Fruit fly (Drosophila melanogaster) whole organism, embryonic: ENCODE measurements around the gene Atx2.

Source experiments
- Asciz ChIP-seq: fragments of 200-800 bp; sonication (Bioruptor generic); optimal IDR thresholded peaks from 2 replicates; lab custom pipeline; 2017; ENCODE audit warnings: missing biosample characterization, mild to moderate bottlenecking, missing genetic modification characterization, missing genetic modification reagents
- Atf6 ChIP-seq: fragments of 200-800 bp; sonication (Bioruptor generic); IDR thresholded peaks from 2 replicates; pipeline ENCODE4 v1.3.6; 2022; ENCODE audit warnings: missing biosample characterization, missing genetic modification characterization
- Bgb ChIP-seq: fragments of 200-800 bp; sonication (Bioruptor generic); IDR thresholded peaks from 2 replicates; pipeline ENCODE4 v1.3.6; 2022; ENCODE audit warnings: missing biosample characterization, missing genetic modification characterization; ENCODE audit not compliant: partially characterized antibody
- BtbVII ChIP-seq: fragments of 200-800 bp; sonication (Bioruptor generic); optimal IDR thresholded peaks from 3 replicates; lab custom pipeline; 2017; ENCODE audit warnings: missing biosample characterization, mild to moderate bottlenecking, missing genetic modification characterization
- CG1024 ChIP-seq: fragments of 200-800 bp; sonication (Bioruptor generic); IDR thresholded peaks from 2 replicates; pipeline ENCODE4 v1.3.6; 2022; ENCODE audit warnings: missing biosample characterization, missing genetic modification characterization
- CG10366 ChIP-seq: fragments of 200-800 bp; sonication (Bioruptor generic); IDR thresholded peaks from 2 replicates; pipeline ENCODE4 v1.3.6; 2022; ENCODE audit warnings: missing biosample characterization, missing genetic modification characterization
- CG11696 ChIP-seq: fragments of 200-800 bp; sonication (Bioruptor generic); IDR thresholded peaks from 2 replicates; pipeline ENCODE4 v1.3.6; 2022; ENCODE audit warnings: missing biosample characterization, missing genetic modification characterization
- CG12104 ChIP-seq: fragments of 200-800 bp; sonication (Bioruptor generic); optimal IDR thresholded peaks from 3 replicates; lab custom pipeline; 2016; ENCODE audit warnings: missing biosample characterization, missing genetic modification characterization
- CG12236 ChIP-seq: fragments of 200-800 bp; sonication (Bioruptor generic); optimal IDR thresholded peaks from 2 replicates; lab custom pipeline; 2016; ENCODE audit warnings: missing biosample characterization, missing genetic modification characterization
- CG1233 ChIP-seq: fragments of 200-800 bp; sonication (Bioruptor generic); optimal IDR thresholded peaks from 4 replicates; lab custom pipeline; 2018; ENCODE audit warnings: missing biosample characterization, mild to moderate bottlenecking, missing genetic modification characterization
- CG12942 ChIP-seq: fragments of 200-800 bp; sonication (Bioruptor generic); optimal IDR thresholded peaks from 3 replicates; lab custom pipeline; 2016; ENCODE audit warnings: missing biosample characterization, missing genetic modification characterization
- CG2199 ChIP-seq: fragments of 200-800 bp; sonication (Bioruptor generic); IDR thresholded peaks from 3 replicates; pipeline ENCODE4 v1.3.6; 2022; ENCODE audit warnings: missing biosample characterization, missing genetic modification characterization
- CG30020 ChIP-seq: fragments of 200-800 bp; optimal IDR thresholded peaks from 2 replicates; lab custom pipeline; 2019; ENCODE audit warnings: missing biosample characterization, mild to moderate bottlenecking, missing genetic modification characterization, moderate library complexity
- CG3726 ChIP-seq: fragments of 200-800 bp; sonication (Bioruptor generic); IDR thresholded peaks from 3 replicates; pipeline ENCODE4, ENCODE4 v1.3.6; 2022; ENCODE audit warnings: missing biosample characterization, missing genetic modification characterization
- CG5953 ChIP-seq: fragments of 200-800 bp; sonication (Bioruptor generic); IDR thresholded peaks from 2 replicates; pipeline ENCODE4 v1.3.6; 2022; ENCODE audit warnings: missing biosample characterization, missing genetic modification characterization
- CG6813 ChIP-seq: fragments of 200-800 bp; sonication (Bioruptor generic); optimal IDR thresholded peaks from 2 replicates; lab custom pipeline; 2017; ENCODE audit warnings: missing biosample characterization, missing genetic modification characterization, mild to moderate bottlenecking, moderate library complexity, missing genetic modification reagents
- CG7357 ChIP-seq: fragments of 200-800 bp; sonication (Bioruptor generic); IDR thresholded peaks from 3 replicates; pipeline ENCODE4 v1.3.6; 2022; ENCODE audit warnings: missing biosample characterization, missing genetic modification characterization
- CG9727 ChIP-seq: fragments of 200-800 bp; sonication (Bioruptor generic); optimal IDR thresholded peaks from 3 replicates; lab custom pipeline; 2017; ENCODE audit warnings: missing biosample characterization, mild to moderate bottlenecking, missing genetic modification characterization
- Dip3 ChIP-seq: fragments of 200-800 bp; sonication (Bioruptor generic); optimal IDR thresholded peaks from 3 replicates; lab custom pipeline; 2016; ENCODE audit warnings: missing biosample characterization, missing genetic modification characterization
- Hey ChIP-seq: fragments of 200-800 bp; sonication (Bioruptor generic); optimal IDR thresholded peaks from 3 replicates; lab custom pipeline; 2018; ENCODE audit warnings: missing biosample characterization, mild to moderate bottlenecking, missing genetic modification characterization
- Lhr ChIP-seq: fragments of 200-800 bp; sonication (Bioruptor generic); optimal IDR thresholded peaks from 3 replicates; lab custom pipeline; 2017; ENCODE audit warnings: mild to moderate bottlenecking, missing biosample characterization, missing genetic modification reagents, missing genetic modification characterization
- NC2α ChIP-seq: fragments of 200-800 bp; sonication (Bioruptor generic); optimal IDR thresholded peaks from 2 replicates; lab custom pipeline; 2016; ENCODE audit warnings: missing biosample characterization, missing genetic modification characterization
- Ptx1 ChIP-seq: fragments of 200-800 bp; sonication (Bioruptor generic); IDR thresholded peaks from 2 replicates; pipeline ENCODE4 v1.3.6; 2022; ENCODE audit warnings: missing biosample characterization, missing genetic modification characterization
- Six4 ChIP-seq: fragments of 200-800 bp; sonication (Bioruptor generic); optimal IDR thresholded peaks from 2 replicates; lab custom pipeline; 2016; ENCODE audit warnings: missing biosample characterization, missing genetic modification characterization
- Sry-β ChIP-seq: fragments of 200-800 bp; sonication (Bioruptor generic); optimal IDR thresholded peaks from 2 replicates; lab custom pipeline; 2018; ENCODE audit warnings: missing biosample characterization, mild to moderate bottlenecking, missing genetic modification characterization, moderate library complexity
- Trl ChIP-seq, 3 experiments: fragments of >200 bp in 2 of 3; fragments of 200-800 bp in 1 of 3; sonication (Bioruptor generic) in 1 of 3; optimal IDR thresholded peaks; 2 replicates in 1 of 3; 3 replicates in 2 of 3; lab custom pipeline; 2016 to 2017; ENCODE audit warnings: missing biosample characterization in 1 of 3, missing genetic modification characterization in 1 of 3
- ac ChIP-seq: fragments of 200-800 bp; sonication (Bioruptor generic); optimal IDR thresholded peaks from 3 replicates; lab custom pipeline; 2017; ENCODE audit warnings: missing biosample characterization, mild to moderate bottlenecking, missing genetic modification characterization
- bbx ChIP-seq: fragments of 200-800 bp; sonication (Bioruptor generic); IDR thresholded peaks from 2 replicates; pipeline ENCODE4 v1.3.6; 2022; ENCODE audit warnings: missing biosample characterization, missing genetic modification characterization; ENCODE audit not compliant: partially characterized antibody
- chinmo ChIP-seq: fragments of 200-800 bp; sonication (Bioruptor generic); IDR thresholded peaks from 4 replicates; pipeline ENCODE4 v1.3.6; 2022; ENCODE audit warnings: missing biosample characterization, missing genetic modification characterization; ENCODE audit not compliant: partially characterized antibody
- ci ChIP-seq: fragments of 200-800 bp; sonication (Bioruptor generic); IDR thresholded peaks from 3 replicates; pipeline ENCODE4 v1.3.6; 2022; ENCODE audit warnings: missing biosample characterization, missing genetic modification characterization
- dmrt99B ChIP-seq: fragments of 200-800 bp; sonication (Bioruptor generic); optimal IDR thresholded peaks from 2 replicates; lab custom pipeline; 2018; ENCODE audit warnings: missing biosample characterization, mild to moderate bottlenecking, missing genetic modification characterization, moderate library complexity
- exex ChIP-seq: fragments of 200-800 bp; sonication (Bioruptor generic); optimal IDR thresholded peaks from 4 replicates; lab custom pipeline; 2018; ENCODE audit warnings: missing biosample characterization, mild to moderate bottlenecking, missing genetic modification characterization, moderate library complexity
- eyg ChIP-seq: fragments of 200-800 bp; sonication (Bioruptor generic); optimal IDR thresholded peaks from 3 replicates; lab custom pipeline; 2016; ENCODE audit warnings: missing biosample characterization, missing genetic modification characterization
- gce ChIP-seq: fragments of 200-800 bp; sonication (Bioruptor generic); IDR thresholded peaks from 3 replicates; pipeline ENCODE4 v1.3.6; 2022; ENCODE audit warnings: missing biosample characterization, missing genetic modification characterization
- grn ChIP-seq: fragments of 200-800 bp; sonication (Bioruptor generic); optimal IDR thresholded peaks from 3 replicates; lab custom pipeline; 2017; ENCODE audit warnings: missing biosample characterization, missing genetic modification characterization
- gt ChIP-seq: fragments of 200-800 bp; sonication (Bioruptor generic); IDR thresholded peaks from 2 replicates; pipeline ENCODE4 v1.3.6; 2022; ENCODE audit warnings: missing biosample characterization, missing genetic modification characterization
- her ChIP-seq: fragments of 200-800 bp; sonication (Bioruptor generic); optimal IDR thresholded peaks from 2 replicates; lab custom pipeline; 2016; ENCODE audit warnings: missing biosample characterization, missing genetic modification characterization
- inv ChIP-seq: fragments of 200-800 bp; sonication (Bioruptor generic); IDR thresholded peaks from 2 replicates; pipeline ENCODE4 v1.3.6; 2022; ENCODE audit warnings: missing biosample characterization, missing genetic modification characterization; ENCODE audit not compliant: partially characterized antibody
- ken ChIP-seq: fragments of 200-800 bp; sonication (Bioruptor generic); IDR thresholded peaks from 3 replicates; pipeline ENCODE4 v1.3.6; 2022; ENCODE audit warnings: missing biosample characterization, missing genetic modification characterization
- lmd ChIP-seq: fragments of 200-800 bp; sonication (Bioruptor generic); IDR thresholded peaks from 2 replicates; pipeline ENCODE4 v1.3.6; 2022; ENCODE audit warnings: missing biosample characterization, missing genetic modification characterization
- nerfin-1 ChIP-seq: fragments of 200-800 bp; sonication (Bioruptor generic); optimal IDR thresholded peaks from 3 replicates; lab custom pipeline; 2019; ENCODE audit warnings: missing biosample characterization, mild to moderate bottlenecking, missing genetic modification characterization, moderate library complexity
- oc ChIP-seq: fragments of 200-800 bp; sonication (Bioruptor generic); optimal IDR thresholded peaks from 2 replicates; lab custom pipeline; 2018; ENCODE audit warnings: missing biosample characterization, mild to moderate bottlenecking, missing genetic modification characterization, moderate library complexity
- onecut ChIP-seq: fragments of 200-800 bp; sonication (Bioruptor generic); IDR thresholded peaks from 2 replicates; pipeline ENCODE4 v1.3.6; 2022; ENCODE audit warnings: missing biosample characterization, missing genetic modification characterization
- ro ChIP-seq: fragments of 200-800 bp; sonication (Bioruptor generic); IDR thresholded peaks from 2 replicates; pipeline ENCODE4 v1.3.6; 2022; ENCODE audit warnings: missing biosample characterization, missing genetic modification characterization
- run ChIP-seq: fragments of 200-800 bp; sonication (Bioruptor generic); optimal IDR thresholded peaks from 3 replicates; lab custom pipeline; 2018; ENCODE audit warnings: missing biosample characterization, mild to moderate bottlenecking, missing genetic modification characterization
- sr ChIP-seq: fragments of 200-800 bp; sonication (Bioruptor generic); IDR thresholded peaks from 3 replicates; pipeline ENCODE4 v1.3.6; 2022; ENCODE audit warnings: missing biosample characterization, missing genetic modification characterization
- stc ChIP-seq: fragments of 200-800 bp; sonication (Bioruptor generic); IDR thresholded peaks from 2 replicates; pipeline ENCODE4 v1.3.6; 2022; ENCODE audit warnings: missing biosample characterization, missing genetic modification characterization
- tap ChIP-seq: fragments of 200-800 bp; optimal IDR thresholded peaks from 3 replicates; lab custom pipeline; 2019; ENCODE audit warnings: missing biosample characterization, mild to moderate bottlenecking, missing genetic modification characterization, moderate library complexity
- unpg ChIP-seq: fragments of 200-800 bp; sonication (Bioruptor generic); optimal IDR thresholded peaks from 3 replicates; lab custom pipeline; 2018; ENCODE audit warnings: missing biosample characterization, mild to moderate bottlenecking, missing genetic modification characterization, moderate library complexity
- vvl ChIP-seq: fragments of 200-800 bp; sonication (Bioruptor generic); IDR thresholded peaks from 2 replicates; pipeline ENCODE4 v1.3.6; 2022; ENCODE audit warnings: missing biosample characterization, missing genetic modification characterization

Atx2 gene

dm6 chr3R:15418824-15419530 lies 10.8 kb downstream of the Atx2 start (continued):
- no peak for TF ChIP-seq her (GFP tag; lab: Kevin White, UChicago)
- no peak for TF ChIP-seq CG1024 (GFP tag; lab: Robert Waterston, UW)
- TF ChIP-seq stc, result peak; percentile 48
- TF ChIP-seq tap (tag; lab: Kevin White, UChicago), result peak; percentile 21
- TF ChIP-seq BtbVII (GFP tag; lab: Kevin White, UChicago), result peak; percentile 66
- no peak for TF ChIP-seq NC2α (GFP tag; lab: Kevin White, UChicago)
- peak; percentile 27; the same call in 1 of the 2 replicates for TF ChIP-seq lmd (GFP tag; lab: Robert Waterston, UW)
- TF ChIP-seq CG30020, result peak; percentile 43
- peak; percentile 59 for TF ChIP-seq ac (GFP tag; lab: Kevin White, UChicago)
- TF ChIP-seq Trl (optimal IDR thresholded peaks at IDR 0.05; lab: Kevin White, UChicago), result peak; percentile 56 to 82
- TF ChIP-seq Trl (GFP tag; optimal IDR thresholded peaks at IDR 0.05; lab: Kevin White, UChicago), result peak; percentile 1
- no peak for TF ChIP-seq CG11696 (GFP tag; lab: Robert Waterston, UW)
- peak; percentile 75; the same call in 3 of the 4 replicates for TF ChIP-seq chinmo
- no peak for TF ChIP-seq Dip3 (GFP tag; lab: Kevin White, UChicago)
- TF ChIP-seq exex (tag; lab: Kevin White, UChicago), result no peak
- TF ChIP-seq eyg, result no peak
- TF ChIP-seq Lhr (GFP tag; lab: Kevin White, UChicago), result peak; percentile 48
- TF ChIP-seq sr (GFP tag; lab: Robert Waterston, UW), result no peak
- TF ChIP-seq dmrt99B (tag; lab: Kevin White, UChicago), result peak; percentile 82
- TF ChIP-seq CG3726 (GFP tag; lab: Robert Waterston, UW), result no peak
- no peak for TF ChIP-seq CG5953 (GFP tag; lab: Robert Waterston, UW)
- peak; percentile 66 for TF ChIP-seq Six4 (GFP tag; lab: Kevin White, UChicago)
- TF ChIP-seq run (tag; lab: Kevin White, UChicago), result peak; percentile 67
- TF ChIP-seq gce (GFP tag; lab: Robert Waterston, UW), result no peak
- peak; percentile 66 for TF ChIP-seq CG1233 (GFP tag; lab: Kevin White, UChicago)
- peak; percentile 25; the same call in 1 of the 3 replicates for TF ChIP-seq ci (GFP tag; lab: Robert Waterston, UW)
- no peak for TF ChIP-seq oc (tag; lab: Kevin White, UChicago)
- TF ChIP-seq Sry-β (GFP tag; lab: Kevin White, UChicago), result no peak
- TF ChIP-seq nerfin-1, result peak; percentile 24
- no peak for TF ChIP-seq Bgb (GFP tag; lab: Robert Waterston, UW)
- TF ChIP-seq ro (GFP tag; lab: Robert Waterston, UW), result no peak
- no peak for TF ChIP-seq CG12236 (GFP tag; lab: Kevin White, UChicago)
- TF ChIP-seq gt (GFP tag; lab: Robert Waterston, UW), result no peak
- TF ChIP-seq CG10366 (GFP tag; lab: Robert Waterston, UW), result no peak
- TF ChIP-seq Atf6, result no peak; the same call in 1 of the 2 replicates
- TF ChIP-seq grn, result no peak
- TF ChIP-seq Ptx1 (GFP tag; lab: Robert Waterston, UW), result peak; percentile 51; the same call in 1 of the 2 replicates
- TF ChIP-seq Asciz (GFP tag; lab: Kevin White, UChicago), result peak; percentile 60
- TF ChIP-seq CG7357 (GFP tag; lab: Robert Waterston, UW), result no peak
- no peak for TF ChIP-seq bbx (GFP tag; lab: Robert Waterston, UW)
- TF ChIP-seq CG6813 (GFP tag; lab: Kevin White, UChicago), result peak; percentile 40
- TF ChIP-seq CG9727 (GFP tag; lab: Kevin White, UChicago), result peak; percentile 94
- no peak for TF ChIP-seq inv (GFP tag; lab: Robert Waterston, UW)
- TF ChIP-seq Hey (tag; lab: Kevin White, UChicago), result no peak
- peak; percentile 48 for TF ChIP-seq CG12104 (GFP tag; lab: Kevin White, UChicago)
- no peak for TF ChIP-seq vvl (GFP tag; lab: Robert Waterston, UW)
- peak; percentile 43 for TF ChIP-seq onecut (GFP tag; lab: Robert Waterston, UW)
- TF ChIP-seq ken (GFP tag; lab: Robert Waterston, UW), result no peak
- TF ChIP-seq CG12942 (GFP tag; lab: Kevin White, UChicago), result peak; percentile 46
- TF ChIP-seq CG2199 (GFP tag; lab: Robert Waterston, UW), result peak; percentile 23; the same call in 1 of the 3 replicates
- peak; percentile 78 for TF ChIP-seq unpg (GFP tag; lab: Kevin White, UChicago)
